Fruit fly (Drosophila melanogaster): Measurements from ENCODE around the gene Arp8.

The Arp8 gene

DNA sequence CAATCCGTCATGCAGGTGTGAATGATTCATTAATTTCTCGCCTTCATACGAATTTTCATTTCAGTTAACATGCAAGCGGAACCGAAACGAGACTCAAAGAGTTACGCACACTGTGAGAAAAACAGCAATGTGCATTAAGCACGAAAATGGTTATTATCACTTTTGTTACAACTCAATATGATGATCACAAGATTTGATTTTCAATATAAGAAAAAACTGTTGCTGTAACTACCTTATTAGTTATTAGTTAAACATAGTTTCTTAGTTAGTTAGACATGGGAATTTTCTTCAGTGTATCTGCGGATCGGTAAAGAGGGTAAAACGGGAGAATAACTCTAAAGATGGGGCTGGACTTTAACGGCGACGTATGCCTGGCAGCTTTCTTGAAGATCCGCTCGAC lies 45.8 kb downstream of the Arp8 start:
- peak; percentile 46 for TF ChIP-seq CG15710 (tag; optimal IDR thresholded peaks at IDR 0.05)
- peak; percentile 1 for TF ChIP-seq CG8301 (tag; optimal IDR thresholded peaks at IDR 0.05)
- peak; percentile 43 for TF ChIP-seq CG9948 (tag; optimal IDR thresholded peaks at IDR 0.05)
- TF ChIP-seq CG8159 (tag; optimal IDR thresholded peaks at IDR 0.05) = peak; percentile 65
- TF ChIP-seq CG17806 (tag; optimal IDR thresholded peaks at IDR 0.05) = peak; percentile 50
- TF ChIP-seq Pif1A (GFP tag; optimal IDR thresholded peaks at IDR 0.05) = peak; percentile 15
- peak; percentile 46 for TF ChIP-seq CG34367 (tag; optimal IDR thresholded peaks at IDR 0.05)
- no peak for TF ChIP-seq fd96Ca (GFP tag; IDR thresholded peaks at IDR 0.05)
- peak; percentile 34 for TF ChIP-seq Snoo (tag; optimal IDR thresholded peaks at IDR 0.05)
- TF ChIP-seq Ets98B (GFP tag; IDR thresholded peaks at IDR 0.05) = no peak
- peak; percentile 4 for TF ChIP-seq D1 (tag; optimal IDR thresholded peaks at IDR 0.05)

DNA sequence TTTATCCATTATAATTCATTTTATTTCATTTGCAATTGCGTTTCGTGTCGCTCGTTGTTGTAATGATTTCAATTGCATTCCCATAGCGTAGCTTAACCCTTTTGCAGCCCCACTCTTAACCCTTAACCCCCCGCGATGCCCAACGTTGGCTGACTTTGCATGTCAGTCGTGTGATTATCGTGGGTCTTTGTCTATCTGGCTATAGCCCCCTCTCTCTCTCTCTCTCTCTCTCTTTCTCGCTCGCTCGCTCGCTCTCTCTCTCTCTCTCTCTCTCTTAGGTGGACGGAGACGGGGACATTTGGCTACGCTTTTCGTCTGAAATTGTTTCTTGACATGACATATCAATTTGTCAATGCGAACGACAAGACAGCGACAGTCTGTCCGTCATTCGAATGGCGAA lies 48.4 kb downstream of the Arp8 start:
- TF ChIP-seq CG17806 (tag; optimal IDR thresholded peaks at IDR 0.05) = no peak
- no peak for TF ChIP-seq Ets98B (GFP tag; IDR thresholded peaks at IDR 0.05)
- no peak for TF ChIP-seq CG14655 (GFP tag; optimal IDR thresholded peaks at IDR 0.05)
- TF ChIP-seq CG4496 (GFP tag; IDR thresholded peaks at IDR 0.05) = no peak
- no peak for TF ChIP-seq Snoo (tag; optimal IDR thresholded peaks at IDR 0.05)
- TF ChIP-seq CG8301 (tag; optimal IDR thresholded peaks at IDR 0.05) = no peak
- no peak for TF ChIP-seq rn (GFP tag; IDR thresholded peaks at IDR 0.05)
- no peak for TF ChIP-seq fd96Ca (GFP tag; IDR thresholded peaks at IDR 0.05)
- no peak for TF ChIP-seq CG13204 (GFP tag; optimal IDR thresholded peaks at IDR 0.05)

All from whole organism, pupa.